Fruit fly (Drosophila melanogaster) Kc167 (cell line): ENCODE measurements around the gene EloB.

Experiments used
- Myc ChIP-seq: fragments of >200 bp; optimal IDR thresholded peaks from 2 replicates; lab custom pipeline; 2017; ENCODE audit warnings: missing external identifiers
- Sin3A ChIP-seq: fragments of >200 bp; optimal IDR thresholded peaks from 2 replicates; lab custom pipeline; 2018; ENCODE audit warnings: missing external identifiers
- h ChIP-seq: fragments of >200 bp; optimal IDR thresholded peaks from 3 replicates; lab custom pipeline; 2018; ENCODE audit warnings: missing external identifiers
- insv ChIP-seq: fragments of >200 bp; optimal IDR thresholded peaks from 3 replicates; lab custom pipeline; 2018; ENCODE audit warnings: missing external identifiers
- psq ChIP-seq: fragments of >200 bp; optimal IDR thresholded peaks from 2 replicates; lab custom pipeline; 2017; ENCODE audit warnings: missing external identifiers
- ttk ChIP-seq: sonication (Bioruptor generic); optimal IDR thresholded peaks from 2 replicates; lab custom pipeline; 2017; ENCODE audit warnings: missing external identifiers

DNA sequence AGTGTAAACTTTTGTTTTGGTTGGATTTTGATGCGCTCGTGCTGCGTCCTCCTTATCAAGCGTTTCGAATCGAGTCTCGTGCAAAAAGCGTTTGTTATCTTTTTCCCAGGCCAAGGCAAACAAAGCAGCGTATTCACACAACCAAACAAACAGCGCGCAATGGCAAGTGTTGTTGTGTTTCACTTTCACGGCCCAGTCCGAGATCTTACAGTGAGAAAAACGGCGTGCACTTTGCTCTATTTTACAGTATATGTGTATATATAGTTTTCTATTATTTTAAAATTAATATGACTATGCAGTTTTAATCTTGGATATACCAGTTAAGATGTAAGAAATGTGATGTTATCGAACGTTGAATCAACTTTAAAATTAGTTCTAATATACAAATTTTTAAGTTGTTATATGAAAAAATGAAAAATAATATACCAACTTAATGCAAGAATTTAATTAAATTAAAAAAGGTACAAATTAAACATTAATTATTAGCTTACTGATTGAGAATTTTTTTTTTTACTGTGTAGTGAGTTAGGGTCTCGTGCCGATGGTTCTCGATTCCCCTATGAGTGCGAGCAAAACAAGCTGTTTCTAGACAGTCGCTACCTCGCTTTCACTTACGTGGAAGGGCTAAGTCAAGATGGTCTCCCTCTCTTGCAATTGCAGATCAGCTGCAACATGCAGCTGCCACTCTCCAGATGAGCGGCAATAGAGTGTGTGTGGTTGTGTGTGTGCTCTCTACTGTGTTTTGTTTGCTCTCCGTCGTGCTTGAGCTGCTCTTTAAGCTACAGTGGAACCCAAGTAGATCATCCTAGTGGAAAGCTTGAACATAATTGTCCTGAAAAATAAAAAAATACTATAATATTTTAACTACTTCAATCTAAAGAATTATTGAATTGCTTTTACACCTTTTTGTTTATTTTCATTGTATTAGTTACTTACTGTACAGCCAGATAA is 14.8 kb upstream of the EloB start:
- TF ChIP-seq Myc (lab: Kevin White, UChicago) (no peak), insv (lab: Kevin White, UChicago) (no peak), psq (lab: Kevin White, UChicago) (no peak), h (lab: Kevin White, UChicago) (no peak), Sin3A (lab: Kevin White, UChicago) (no peak), ttk (no peak)
